Worm (Caenorhabditis elegans) whole organism, young adult: ENCODE results near the gene rab-19.

Source experiments
- madf-8 ChIP-seq: fragments of 200-800 bp; sonication (Bioruptor generic); conservative IDR thresholded peaks from 2 replicates; pipeline ENCODE4 v1.3.6; 2022; ENCODE audit warnings: missing genetic modification reagents, missing genetic modification characterization, missing compliant biosample characterization
- pha-4 ChIP-seq: fragments of 150-350 bp; sonication (generic microtip); optimal IDR thresholded peaks from 2 replicates; lab custom pipeline; 2014; ENCODE audit warnings: missing biosample characterization, missing genetic modification reagents, missing genetic modification characterization
- sptf-2 ChIP-seq: fragments of 200-800 bp; sonication (Bioruptor generic); optimal IDR thresholded peaks from 2 replicates; lab custom pipeline; 2018; ENCODE audit warnings: mild to moderate bottlenecking, missing genetic modification characterization, missing compliant biosample characterization

- TF ChIP-seq madf-8 (no peak), pha-4 (tag; lab: Kevin White, UChicago) (no peak), sptf-2 (GFP tag; lab: Kevin White, UChicago) (no peak)
Observed at ce11 chrIV:13358488-13358887, 25.7 kb downstream of the rab-19 start, which contains the start of gene W02A2.8.
